Fruit fly (Drosophila melanogaster): ENCODE data around the gene Ptp61F.

Ptp61F gene

dm6 chr3L:1302234-1302949, 172.7 kb downstream of the Ptp61F start, which contains the start of the genes Rac1 and Acat2 (continued):
- TF ChIP-seq CG9727 (GFP tag; optimal IDR thresholded peaks at IDR 0.05), result peak; percentile 28
- peak; percentile 19; the same call in 1 of the 2 replicates for TF ChIP-seq CG13287 (GFP tag; IDR thresholded peaks at IDR 0.05; ENCODE audit: partially characterized antibody)
- TF ChIP-seq CrebB (tag; optimal IDR thresholded peaks at IDR 0.05), result no peak
- TF ChIP-seq CG16813 (GFP tag; IDR thresholded peaks at IDR 0.05; ENCODE audit: partially characterized antibody), result no peak
- TF ChIP-seq D19B (GFP tag; optimal IDR thresholded peaks at IDR 0.05), result no peak
- peak; percentile 71 for TF ChIP-seq trem (tag; optimal IDR thresholded peaks at IDR 0.05)
- TF ChIP-seq Gug (GFP tag; IDR thresholded peaks at IDR 0.05), result no peak
- TF ChIP-seq CG18262 (tag; optimal IDR thresholded peaks at IDR 0.05), result peak; percentile 16
- TF ChIP-seq p53 (GFP tag; optimal IDR thresholded peaks at IDR 0.05), result no peak
- peak; percentile 70 for TF ChIP-seq CG3847 (GFP tag; IDR thresholded peaks at IDR 0.05)
- no peak for TF ChIP-seq bbx (GFP tag; IDR thresholded peaks at IDR 0.05; ENCODE audit: partially characterized antibody)
- no peak for TF ChIP-seq ase (GFP tag; IDR thresholded peaks at IDR 0.05)
- TF ChIP-seq CG10979 (tag; optimal IDR thresholded peaks at IDR 0.05), result no peak
- no peak for TF ChIP-seq ttk (GFP tag; IDR thresholded peaks at IDR 0.05)
- TF ChIP-seq CG16863 (GFP tag; optimal IDR thresholded peaks at IDR 0.05), result no peak
- TF ChIP-seq CHES-1-like (GFP tag; optimal IDR thresholded peaks at IDR 0.05), result no peak
- peak; percentile 42 for TF ChIP-seq CG2120 (GFP tag; optimal IDR thresholded peaks at IDR 0.05)
- no peak for TF ChIP-seq Dfd (GFP tag; optimal IDR thresholded peaks at IDR 0.05)
- peak; percentile 90 for TF ChIP-seq YL-1 (GFP tag; optimal IDR thresholded peaks at IDR 0.05)
- TF ChIP-seq chm (GFP tag; IDR thresholded peaks at IDR 0.05), result no peak
- no peak for TF ChIP-seq hbn (GFP tag; IDR thresholded peaks at IDR 0.05; ENCODE audit: partially characterized antibody)
- TF ChIP-seq Taf1 (GFP tag; IDR thresholded peaks at IDR 0.05), result no peak
- peak; percentile 31 for TF ChIP-seq CG8924 (tag; optimal IDR thresholded peaks at IDR 0.05)
- no peak for TF ChIP-seq wor (GFP tag; IDR thresholded peaks at IDR 0.05)
- TF ChIP-seq Rx (GFP tag; IDR thresholded peaks at IDR 0.05), result no peak
- TF ChIP-seq ham (GFP tag; IDR thresholded peaks at IDR 0.05), result no peak
- TF ChIP-seq crp (GFP tag; optimal IDR thresholded peaks at IDR 0.05), result peak in 1 of 2 experiments; percentile 23
- no peak for TF ChIP-seq fd102C (GFP tag; optimal IDR thresholded peaks at IDR 0.05)
- no peak for TF ChIP-seq sima (GFP tag; optimal IDR thresholded peaks at IDR 0.05)
- TF ChIP-seq nmo (GFP tag; optimal IDR thresholded peaks at IDR 0.05), result peak; percentile 74
- TF ChIP-seq CG12219 (GFP tag; optimal IDR thresholded peaks at IDR 0.05), result no peak
- no peak for TF ChIP-seq Stat92E (GFP tag; optimal IDR thresholded peaks at IDR 0.05)
- TF ChIP-seq zen (tag; optimal IDR thresholded peaks at IDR 0.05), result no peak
- no peak for TF ChIP-seq Oaz (GFP tag; IDR thresholded peaks at IDR 0.05)
- TF ChIP-seq CG12659 (GFP tag; optimal IDR thresholded peaks at IDR 0.05), result peak; percentile 72
- no peak for TF ChIP-seq tio (GFP tag; optimal IDR thresholded peaks at IDR 0.05)
- TF ChIP-seq grn (GFP tag; optimal IDR thresholded peaks at IDR 0.05), result peak; percentile 97
- TF ChIP-seq CG11504 (tag; optimal IDR thresholded peaks at IDR 0.05), result no peak
- TF ChIP-seq sens (GFP tag), result peak; percentile 76
- no peak for TF ChIP-seq CG4328 (GFP tag; optimal IDR thresholded peaks at IDR 0.05)
- no peak for TF ChIP-seq CG8089 (GFP tag; optimal IDR thresholded peaks at IDR 0.05)
- no peak for TF ChIP-seq gro (GFP tag; optimal IDR thresholded peaks at IDR 0.05)
- no peak for TF ChIP-seq CG3281 (GFP tag; optimal IDR thresholded peaks at IDR 0.05)
- TF ChIP-seq az2 (GFP tag; optimal IDR thresholded peaks at IDR 0.05), result no peak
- TF ChIP-seq CG2875 (GFP tag; optimal IDR thresholded peaks at IDR 0.05), result no peak
- peak; percentile 95 for TF ChIP-seq Sin3A (optimal IDR thresholded peaks at IDR 0.05)
- TF ChIP-seq CG9797 (GFP tag; optimal IDR thresholded peaks at IDR 0.05), result peak; percentile 92
- TF ChIP-seq CG6175 (GFP tag; IDR thresholded peaks at IDR 0.05), result no peak
- TF ChIP-seq fd3F (GFP tag; optimal IDR thresholded peaks at IDR 0.05), result no peak
- TF ChIP-seq jing (GFP tag; optimal IDR thresholded peaks at IDR 0.05), result no peak

All from whole organism, embryonic.